Fruit fly (Drosophila melanogaster) whole organism, adult: ENCODE data around the gene Ufd1.

Experiments
- CG11617 ChIP-seq: fragments of 200-800 bp; sonication (Bioruptor generic); optimal IDR thresholded peaks from 2 replicates; lab custom pipeline; 2017; ENCODE audit warnings: mild to moderate bottlenecking, missing biosample characterization, missing genetic modification reagents, missing genetic modification characterization
- CG12768 ChIP-seq: fragments of 200-800 bp; sonication (Bioruptor generic); optimal IDR thresholded peaks from 2 replicates; lab custom pipeline; 2017; ENCODE audit warnings: missing biosample characterization, missing genetic modification characterization, mild to moderate bottlenecking, moderate library complexity, missing genetic modification reagents
- CG14711 ChIP-seq: fragments of 200-800 bp; sonication (Bioruptor generic); optimal IDR thresholded peaks from 2 replicates; lab custom pipeline; 2018; ENCODE audit warnings: missing biosample characterization, mild to moderate bottlenecking, missing genetic modification characterization, moderate library complexity
- CG1620 ChIP-seq: fragments of 200-800 bp; sonication (Bioruptor generic); optimal IDR thresholded peaks from 2 replicates; lab custom pipeline; 2016; ENCODE audit warnings: missing biosample characterization, missing genetic modification characterization
- CG33017 ChIP-seq: fragments of 200-800 bp; sonication (Bioruptor generic); optimal IDR thresholded peaks from 2 replicates; lab custom pipeline; 2018; ENCODE audit warnings: missing biosample characterization, mild to moderate bottlenecking, missing genetic modification characterization, moderate library complexity
- CG5204 ChIP-seq: fragments of 200-800 bp; sonication (Bioruptor generic); optimal IDR thresholded peaks from 2 replicates; lab custom pipeline; 2016; ENCODE audit warnings: missing biosample characterization, missing genetic modification characterization
- CG7045 ChIP-seq: fragments of 200-800 bp; sonication (Bioruptor generic); optimal IDR thresholded peaks from 2 replicates; lab custom pipeline; 2017; ENCODE audit warnings: missing biosample characterization, mild to moderate bottlenecking, missing genetic modification characterization
- CG7101 ChIP-seq: fragments of 200-800 bp; sonication (Bioruptor generic); optimal IDR thresholded peaks from 2 replicates; lab custom pipeline; 2018; ENCODE audit warnings: missing biosample characterization, mild to moderate bottlenecking, missing genetic modification characterization, moderate library complexity
- Clk ChIP-seq: fragments of 200-800 bp; sonication (Bioruptor generic); optimal IDR thresholded peaks from 2 replicates; lab custom pipeline; 2017; ENCODE audit warnings: missing biosample characterization, missing genetic modification characterization
- Crg-1 ChIP-seq: fragments of 200-800 bp; sonication (Bioruptor generic); optimal IDR thresholded peaks from 2 replicates; lab custom pipeline; 2016; ENCODE audit warnings: missing biosample characterization, missing genetic modification characterization
- Hr96 ChIP-seq: fragments of 200-800 bp; sonication (Bioruptor generic); optimal IDR thresholded peaks from 2 replicates; lab custom pipeline; 2016; ENCODE audit warnings: missing biosample characterization, missing genetic modification characterization
- Mnt ChIP-seq: fragments of 200-800 bp; sonication (Bioruptor generic); optimal IDR thresholded peaks from 2 replicates; lab custom pipeline; 2016; ENCODE audit warnings: missing biosample characterization, mild to moderate bottlenecking, missing genetic modification characterization
- bab1 ChIP-seq: fragments of 200-800 bp; sonication (Bioruptor generic); optimal IDR thresholded peaks from 3 replicates; lab custom pipeline; 2019; ENCODE audit warnings: missing biosample characterization, mild to moderate bottlenecking, missing genetic modification characterization, moderate library complexity
- cic ChIP-seq: fragments of 200-800 bp; sonication (Bioruptor generic); optimal IDR thresholded peaks from 2 replicates; lab custom pipeline; 2017; ENCODE audit warnings: missing biosample characterization, mild to moderate bottlenecking, missing genetic modification characterization, moderate library complexity
- cnc ChIP-seq, 2 experiments: fragments of >200 bp; optimal IDR thresholded peaks; 2 replicates each; lab custom pipeline; 2017
- kay ChIP-seq: fragments of 200-800 bp; sonication (Bioruptor generic); peaks from one replicate; lab custom pipeline; 2016; ENCODE audit warnings: missing biosample characterization, missing genetic modification characterization, borderline replicate concordance
- ovo ChIP-seq: fragments of 200-800 bp; sonication (Bioruptor generic); optimal IDR thresholded peaks from 2 replicates; lab custom pipeline; 2016; ENCODE audit warnings: missing biosample characterization, missing genetic modification characterization
- pad ChIP-seq: fragments of 200-800 bp; sonication (Bioruptor generic); optimal IDR thresholded peaks from 3 replicates; lab custom pipeline; 2017; ENCODE audit warnings: missing biosample characterization, missing genetic modification characterization, mild to moderate bottlenecking, moderate library complexity, missing genetic modification reagents
- tj ChIP-seq: fragments of 200-800 bp; sonication (Bioruptor generic); optimal IDR thresholded peaks from 3 replicates; lab custom pipeline; 2017; ENCODE audit warnings: missing biosample characterization, mild to moderate bottlenecking, missing genetic modification characterization, moderate library complexity
- toe ChIP-seq: fragments of 200-800 bp; sonication (Bioruptor generic); optimal IDR thresholded peaks from 2 replicates; lab custom pipeline; 2016; ENCODE audit warnings: missing biosample characterization, missing genetic modification characterization

The Ufd1 gene

dm6 chr3L:11112427-11112826 lies 10.6 kb downstream of the Ufd1 start:
- TF ChIP-seq CG7045: no peak
- TF ChIP-seq CG1620 (GFP tag; lab: Kevin White, UChicago): no peak
- no peak for TF ChIP-seq cnc (optimal IDR thresholded peaks at IDR 0.05; lab: Kevin White, UChicago)
- no peak for TF ChIP-seq toe (GFP tag; lab: Kevin White, UChicago)
- TF ChIP-seq Mnt (GFP tag; lab: Kevin White, UChicago): no peak

- TF ChIP-seq kay (GFP tag; lab: Kevin White, UChicago): no peak
Measured at dm6 chr3L:11109454-11109853, 13.6 kb downstream of the Ufd1 start, which contains the start of the genes CG34012 and emei. Gene CG34012, minus strand, starts transcription at chr3L:11109505. Gene emei, plus strand, starts transcription at chr3L:11109690.

dm6 chr3L:11107935-11108334 lies 15.1 kb downstream of the Ufd1 start, which contains the start of gene CG12522:
Gene CG12522, plus strand, starts transcription at chr3L:11108235.
- TF ChIP-seq tj (GFP tag; lab: Kevin White, UChicago): no peak
- TF ChIP-seq bab1 (GFP tag; lab: Kevin White, UChicago): no peak
- no peak for TF ChIP-seq Crg-1 (GFP tag; lab: Kevin White, UChicago)
- no peak for TF ChIP-seq Hr96 (GFP tag; lab: Kevin White, UChicago)
- TF ChIP-seq CG12768 (GFP tag; lab: Kevin White, UChicago): no peak
- TF ChIP-seq CG11617 (GFP tag; lab: Kevin White, UChicago): no peak
- no peak for TF ChIP-seq CG7045
- no peak for TF ChIP-seq Clk (GFP tag; lab: Kevin White, UChicago)
- TF ChIP-seq CG14711 (tag; lab: Kevin White, UChicago): no peak
- TF ChIP-seq CG1620 (GFP tag; lab: Kevin White, UChicago): no peak
- TF ChIP-seq cnc (optimal IDR thresholded peaks at IDR 0.05; lab: Kevin White, UChicago): no peak
- TF ChIP-seq CG33017: no peak
- TF ChIP-seq CG5204 (GFP tag; lab: Kevin White, UChicago): no peak
- TF ChIP-seq CG7101 (tag; lab: Kevin White, UChicago): no peak
- no peak for TF ChIP-seq kay (GFP tag; lab: Kevin White, UChicago)
- no peak for TF ChIP-seq pad (GFP tag; lab: Kevin White, UChicago)

- TF ChIP-seq pad (GFP tag; lab: Kevin White, UChicago) (no peak), CG33017 (no peak), Hr96 (GFP tag; lab: Kevin White, UChicago) (no peak), kay (GFP tag; lab: Kevin White, UChicago) (no peak), ovo (GFP tag; lab: Kevin White, UChicago) (no peak), toe (GFP tag; lab: Kevin White, UChicago) (no peak)
Measured at dm6 chr3L:11107432-11107831, 15.6 kb downstream of the Ufd1 start, which contains the start of gene CG32073. Gene CG32073, minus strand, starts transcription at chr3L:11107582.

- TF ChIP-seq CG1620 (GFP tag; lab: Kevin White, UChicago): no peak
- no peak for TF ChIP-seq Clk (GFP tag; lab: Kevin White, UChicago)
- no peak for TF ChIP-seq kay (GFP tag; lab: Kevin White, UChicago)
- no peak for TF ChIP-seq ovo (GFP tag; lab: Kevin White, UChicago)
- no peak for TF ChIP-seq CG11617 (GFP tag; lab: Kevin White, UChicago)
- no peak for TF ChIP-seq CG14711 (tag; lab: Kevin White, UChicago)
- no peak for TF ChIP-seq pad (GFP tag; lab: Kevin White, UChicago)
- no peak for TF ChIP-seq cic (GFP tag; lab: Kevin White, UChicago)
- no peak for TF ChIP-seq Crg-1 (GFP tag; lab: Kevin White, UChicago)
- TF ChIP-seq CG33017: no peak
- TF ChIP-seq Hr96 (GFP tag; lab: Kevin White, UChicago): no peak
- TF ChIP-seq CG7045: no peak
Measured at dm6 chr3L:11103773-11104172, 19.2 kb downstream of the Ufd1 start, which contains the start of gene CG32071. Gene CG32071, minus strand, starts transcription at chr3L:11103873.

dm6 chr3L:11102930-11103329 lies 20.1 kb downstream of the Ufd1 start, which contains the start of gene Elo68alpha:
Gene Elo68alpha, minus strand, starts transcription at chr3L:11103030.
- TF ChIP-seq Clk (GFP tag; lab: Kevin White, UChicago) (no peak), CG7045 (no peak), CG11617 (GFP tag; lab: Kevin White, UChicago) (no peak), CG1620 (GFP tag; lab: Kevin White, UChicago) (no peak), bab1 (GFP tag; lab: Kevin White, UChicago) (no peak), toe (GFP tag; lab: Kevin White, UChicago) (no peak), cnc (optimal IDR thresholded peaks at IDR 0.05; lab: Kevin White, UChicago) (no peak), CG12768 (GFP tag; lab: Kevin White, UChicago) (no peak), CG5204 (GFP tag; lab: Kevin White, UChicago) (no peak), cic (GFP tag; lab: Kevin White, UChicago) (no peak)

- TF ChIP-seq kay (GFP tag; lab: Kevin White, UChicago) (peak; percentile 19), pad (GFP tag; lab: Kevin White, UChicago) (no peak)
Measured at dm6 chr3L:11101598-11101997, 21.4 kb downstream of the Ufd1 start, which contains the start of gene Elo68beta. Gene Elo68beta, minus strand, starts transcription at chr3L:11101698.
